Worm (Caenorhabditis elegans): Measurements from ENCODE around the gene ZK418.11.

ZK418.11 gene

ce11 chrIII:7142172-7142601, 42.1 kb downstream of the ZK418.11 start (continued):
- 0 out of 2 replicates have a peak, but pooled peaks have one; percentile 4 for TF ChIP-seq Y53F4B.3 (GFP tag; IDR thresholded peaks at IDR 0.05)
- no peak for TF ChIP-seq ztf-26 (tag; optimal IDR thresholded peaks at IDR 0.05)
- peak; percentile 18; the same call in 1 of the 2 replicates for TF ChIP-seq lin-26 (GFP tag; IDR thresholded peaks at IDR 0.05)
- TF ChIP-seq K11D2.4 (GFP tag; IDR thresholded peaks at IDR 0.05), result no peak
- no peak for TF ChIP-seq atf-7 (tag; optimal IDR thresholded peaks at IDR 0.05)
- TF ChIP-seq C17E4.6 (GFP tag; IDR thresholded peaks at IDR 0.05), result peak; percentile 60
- TF ChIP-seq repo-1 (tag; optimal IDR thresholded peaks at IDR 0.05), result peak; percentile 15
- TF ChIP-seq hrde-1 (tag; optimal IDR thresholded peaks at IDR 0.05; ENCODE audit: borderline replicate concordance), result peak; percentile 41
- no peak for TF ChIP-seq ztf-6 (GFP tag; IDR thresholded peaks at IDR 0.05)
- no peak for TF ChIP-seq chd-7 (tag; optimal IDR thresholded peaks at IDR 0.05)
- TF ChIP-seq pha-4 (tag; optimal IDR thresholded peaks at IDR 0.05), result no peak
- peak; percentile 71 for TF ChIP-seq lsl-1 (GFP tag; optimal IDR thresholded peaks at IDR 0.05)
- TF ChIP-seq B0336.3 (GFP tag; IDR thresholded peaks at IDR 0.05), result no peak
- TF ChIP-seq aptf-3 (GFP tag; IDR thresholded peaks at IDR 0.05), result no peak
- TF ChIP-seq efl-1 (GFP tag; optimal IDR thresholded peaks at IDR 0.05), result no peak
- TF ChIP-seq snpc-1.1 (tag; optimal IDR thresholded peaks at IDR 0.05; ENCODE audit: insufficient read depth), result peak; percentile 98
- no peak for TF ChIP-seq nhr-80 (tag; optimal IDR thresholded peaks at IDR 0.05)
- no peak for TF ChIP-seq lag-1 (GFP tag; IDR thresholded peaks at IDR 0.05)
- peak; percentile 83 for TF ChIP-seq nfyb-1 (GFP tag; IDR thresholded peaks at IDR 0.05)
- no peak for TF ChIP-seq ceh-100 (GFP tag; IDR thresholded peaks at IDR 0.05)
- no peak for TF ChIP-seq nhr-90 (tag; optimal IDR thresholded peaks at IDR 0.05)
- peak; percentile 89 for TF ChIP-seq snpc-1.3 (tag; optimal IDR thresholded peaks at IDR 0.05; ENCODE audit: insufficient read depth)
- no peak for TF ChIP-seq attf-3 (GFP tag; conservative IDR thresholded peaks at IDR 0.05)
- no peak for TF ChIP-seq ztf-25 (GFP tag; IDR thresholded peaks at IDR 0.05)
- TF ChIP-seq xnd-1 (tag; optimal IDR thresholded peaks at IDR 0.05), result no peak
- TF ChIP-seq fkh-3 (tag; optimal IDR thresholded peaks at IDR 0.05), result no peak
- TF ChIP-seq ceh-91 (GFP tag; IDR thresholded peaks at IDR 0.05), result peak; percentile 51; the same call in 1 of the 2 replicates
- no peak for TF ChIP-seq dpl-1 (GFP tag; optimal IDR thresholded peaks at IDR 0.05)
- TF ChIP-seq egl-18 (GFP tag; IDR thresholded peaks at IDR 0.05), result no peak
- TF ChIP-seq die-1 (tag; optimal IDR thresholded peaks at IDR 0.05), result no peak
- TF ChIP-seq tbp1 (GFP tag; optimal IDR thresholded peaks at IDR 0.05), result peak; percentile 78
- no peak for TF ChIP-seq ztf-22 (GFP tag; optimal IDR thresholded peaks at IDR 0.05)
- no peak for TF ChIP-seq mel-28 (tag; optimal IDR thresholded peaks at IDR 0.05; ENCODE audit: borderline replicate concordance)
- TF ChIP-seq unc-130 (GFP tag; optimal IDR thresholded peaks at IDR 0.05), result no peak
- no peak for TF ChIP-seq T07F8.4 (tag; optimal IDR thresholded peaks at IDR 0.05)
- TF ChIP-seq attf-6 (GFP tag; IDR thresholded peaks at IDR 0.05), result peak; percentile 96
- TF ChIP-seq F57A8.1 (GFP tag; optimal IDR thresholded peaks at IDR 0.05), result no peak
- no peak for TF ChIP-seq nfya-2 (GFP tag; IDR thresholded peaks at IDR 0.05)
- TF ChIP-seq rcor-1 (GFP tag; IDR thresholded peaks at IDR 0.05), result peak; percentile 58; the same call in 1 of the 2 replicates
- no peak for TF ChIP-seq Y67H2A.10 (GFP tag; conservative IDR thresholded peaks at IDR 0.05)
- peak; percentile 4 for TF ChIP-seq ztf-18 (tag; optimal IDR thresholded peaks at IDR 0.05)
- peak; percentile 18 for TF ChIP-seq tlf-1 (GFP tag; optimal IDR thresholded peaks at IDR 0.05)
- TF ChIP-seq somi-1 (GFP tag; optimal IDR thresholded peaks at IDR 0.05), result no peak
- no peak for TF ChIP-seq T26A5.8 (tag; optimal IDR thresholded peaks at IDR 0.05)
- TF ChIP-seq mes-4 (tag; optimal IDR thresholded peaks at IDR 0.05), result no peak
- TF ChIP-seq ceh-79 (tag; optimal IDR thresholded peaks at IDR 0.05), result no peak
- no peak for TF ChIP-seq nhr-179 (tag; optimal IDR thresholded peaks at IDR 0.05)
- peak; percentile 67; the same call in 1 of the 2 replicates for TF ChIP-seq Y95B8A.8 (GFP tag; IDR thresholded peaks at IDR 0.05)
- peak; percentile 96 for TF ChIP-seq him-1 (tag; optimal IDR thresholded peaks at IDR 0.05)
- no peak for TF ChIP-seq aptf-2 (GFP tag; conservative IDR thresholded peaks at IDR 0.05)
